Fruit fly (Drosophila melanogaster): ENCODE measurements around the gene CG7377.
A peak's percentile ranks its signal among the peaks of the same experiment; 100 is the strongest.

DNA sequence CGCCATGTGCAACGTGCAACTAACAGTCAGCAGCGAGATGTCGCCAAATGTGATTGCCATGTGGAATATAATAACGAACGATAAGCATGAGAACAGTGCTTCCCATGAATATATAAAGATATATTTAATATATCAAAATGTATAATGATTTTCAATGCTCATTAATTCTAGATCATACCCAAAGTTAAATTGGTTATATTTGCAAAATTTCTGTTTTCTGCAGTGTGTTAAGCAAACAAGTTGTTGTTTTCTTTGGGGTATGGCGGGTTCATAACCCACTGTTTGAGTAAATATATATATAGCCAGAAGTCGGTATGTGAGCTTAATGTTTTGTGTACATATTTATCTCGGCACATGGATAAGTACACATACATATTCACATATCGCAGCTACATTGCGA is 47.3 kb downstream of the CG7377 start:
- TF ChIP-seq Gug (GFP tag; IDR thresholded peaks at IDR 0.05) (peak; percentile 43; the same call in 1 of the 2 replicates), topi (GFP tag; optimal IDR thresholded peaks at IDR 0.05) (no peak)
